Worm (Caenorhabditis elegans) whole organism, early embryonic: Measurements from ENCODE around the gene fipr-2.

Experiments
- B0310.2 ChIP-seq: sonication (generic microtip); optimal IDR thresholded peaks from 2 replicates; lab custom pipeline; 2016; ENCODE audit warnings: mild to moderate bottlenecking, missing genetic modification characterization, missing compliant biosample characterization
- aly-1 ChIP-seq: sonication (generic microtip); optimal IDR thresholded peaks from 2 replicates; lab custom pipeline; 2016; ENCODE audit warnings: missing genetic modification characterization, missing compliant biosample characterization
- ama-1 ChIP-seq: fragments of 150-350 bp; optimal IDR thresholded peaks from 2 replicates; lab custom pipeline; 2014

ce11 chrV:12395699-12396098 is 30.6 kb downstream of the fipr-2 start, which contains the start of gene twk-14:
- TF ChIP-seq B0310.2 (tag; lab: Kevin White, UChicago), result no peak
- no peak for TF ChIP-seq ama-1 (lab: Kevin White, UChicago)
- no peak for TF ChIP-seq aly-1 (tag; lab: Kevin White, UChicago)
